Fruit fly (Drosophila melanogaster) whole organism, embryonic: ENCODE data around the gene scpr-B.

Source experiments
- CG10366 ChIP-seq: fragments of 200-800 bp; sonication (Bioruptor generic); IDR thresholded peaks from 2 replicates; pipeline ENCODE4 v1.3.6; 2022; ENCODE audit warnings: missing biosample characterization, missing genetic modification characterization
- CG10543 ChIP-seq: fragments of 200-800 bp; sonication (Bioruptor generic); optimal IDR thresholded peaks from 3 replicates; lab custom pipeline; 2017; ENCODE audit warnings: missing biosample characterization, mild to moderate bottlenecking, missing genetic modification characterization, moderate library complexity
- CG11085 ChIP-seq: fragments of 200-800 bp; sonication (Bioruptor generic); IDR thresholded peaks from 2 replicates; pipeline ENCODE4 v1.3.6; 2022; ENCODE audit warnings: missing biosample characterization, missing genetic modification characterization
- CG12942 ChIP-seq: fragments of 200-800 bp; sonication (Bioruptor generic); optimal IDR thresholded peaks from 3 replicates; lab custom pipeline; 2016; ENCODE audit warnings: missing biosample characterization, missing genetic modification characterization
- CG13894 ChIP-seq: fragments of 200-800 bp; sonication (Bioruptor generic); optimal IDR thresholded peaks from 3 replicates; lab custom pipeline; 2018; ENCODE audit warnings: missing biosample characterization, mild to moderate bottlenecking, missing genetic modification characterization, moderate library complexity
- CG17328 ChIP-seq: fragments of 200-800 bp; sonication (Bioruptor generic); IDR thresholded peaks from 2 replicates; pipeline ENCODE4 v1.3.6; 2022; ENCODE audit warnings: missing biosample characterization, missing genetic modification characterization
- CG2120 ChIP-seq: fragments of 200-800 bp; sonication (Bioruptor generic); optimal IDR thresholded peaks from 3 replicates; lab custom pipeline; 2016; ENCODE audit warnings: missing biosample characterization, missing genetic modification characterization
- CG4424 ChIP-seq: fragments of 200-800 bp; sonication (Bioruptor generic); optimal IDR thresholded peaks from 3 replicates; lab custom pipeline; 2016; ENCODE audit warnings: missing biosample characterization, missing genetic modification characterization
- CG4617 ChIP-seq: fragments of 200-800 bp; sonication (Bioruptor generic); optimal IDR thresholded peaks from 3 replicates; lab custom pipeline; 2016; ENCODE audit warnings: missing biosample characterization, missing genetic modification characterization, borderline replicate concordance
- CG4820 ChIP-seq: fragments of 200-800 bp; sonication (Bioruptor generic); optimal IDR thresholded peaks from 3 replicates; lab custom pipeline; 2016; ENCODE audit warnings: missing biosample characterization, missing genetic modification characterization
- CG8388 ChIP-seq: fragments of 200-800 bp; sonication (Bioruptor generic); optimal IDR thresholded peaks from 2 replicates; lab custom pipeline; 2019; ENCODE audit warnings: missing biosample characterization, mild to moderate bottlenecking, missing genetic modification characterization, moderate library complexity
- CG8924 ChIP-seq: fragments of 200-800 bp; optimal IDR thresholded peaks from 3 replicates; lab custom pipeline; 2019; ENCODE audit warnings: missing biosample characterization, mild to moderate bottlenecking, missing genetic modification characterization, moderate library complexity
- CG9817 ChIP-seq: fragments of 200-800 bp; sonication (Bioruptor generic); optimal IDR thresholded peaks from 2 replicates; lab custom pipeline; 2018; ENCODE audit warnings: missing biosample characterization, mild to moderate bottlenecking, missing genetic modification characterization, moderate library complexity
- Dip2 ChIP-seq: fragments of 200-800 bp; sonication (Bioruptor generic); IDR thresholded peaks from 2 replicates; pipeline ENCODE4 v1.3.6; 2022; ENCODE audit warnings: missing biosample characterization, missing genetic modification characterization
- Fer3 ChIP-seq: fragments of 200-800 bp; sonication (Bioruptor generic); optimal IDR thresholded peaks from 2 replicates; lab custom pipeline; 2018; ENCODE audit warnings: missing biosample characterization, mild to moderate bottlenecking, missing genetic modification characterization, moderate library complexity
- Hr39 ChIP-seq: fragments of >200 bp; optimal IDR thresholded peaks from 2 replicates; lab custom pipeline; 2017
- Hsf ChIP-seq: fragments of 200-800 bp; sonication (Bioruptor generic); optimal IDR thresholded peaks from 3 replicates; lab custom pipeline; 2016; ENCODE audit warnings: missing biosample characterization, missing genetic modification characterization
- Lim3 ChIP-seq: fragments of 200-800 bp; sonication (Bioruptor generic); IDR thresholded peaks from 2 replicates; pipeline ENCODE4 v1.3.6; 2022; ENCODE audit warnings: missing biosample characterization, missing genetic modification characterization
- MTF-1 ChIP-seq: fragments of 200-800 bp; sonication (Bioruptor generic); optimal IDR thresholded peaks from 2 replicates; lab custom pipeline; 2018; ENCODE audit warnings: missing biosample characterization, mild to moderate bottlenecking, missing genetic modification characterization, borderline replicate concordance
- NC2β ChIP-seq: fragments of 200-800 bp; sonication (Bioruptor generic); optimal IDR thresholded peaks from 2 replicates; lab custom pipeline; 2016; ENCODE audit warnings: missing biosample characterization, missing genetic modification characterization
- NfI ChIP-seq: fragments of 200-800 bp; sonication (Bioruptor generic); optimal IDR thresholded peaks from 3 replicates; lab custom pipeline; 2018; ENCODE audit warnings: missing biosample characterization, mild to moderate bottlenecking, missing genetic modification characterization, moderate library complexity
- Oaz ChIP-seq: fragments of 200-800 bp; sonication (Bioruptor generic); IDR thresholded peaks from 2 replicates; pipeline ENCODE4 v1.3.6; 2022; ENCODE audit warnings: missing biosample characterization, missing genetic modification characterization
- Scr ChIP-seq: fragments of 200-800 bp; sonication (Bioruptor generic); IDR thresholded peaks from 2 replicates; pipeline ENCODE4 v1.3.6; 2022; ENCODE audit warnings: missing biosample characterization, missing genetic modification characterization; ENCODE audit not compliant: partially characterized antibody
- Six4 ChIP-seq: fragments of 200-800 bp; sonication (Bioruptor generic); optimal IDR thresholded peaks from 2 replicates; lab custom pipeline; 2016; ENCODE audit warnings: missing biosample characterization, missing genetic modification characterization
- Stat92E ChIP-seq, 3 experiments: fragments of >200 bp in 2 of 3; fragments of 200-800 bp in 1 of 3; sonication (Bioruptor generic) in 1 of 3; optimal IDR thresholded peaks; 2 replicates each; lab custom pipeline; 2017 to 2019; ENCODE audit warnings: missing biosample characterization in 3 of 3, missing genetic modification characterization in 3 of 3, mild to moderate bottlenecking in 1 of 3, moderate library complexity in 1 of 3
- Vsx1 ChIP-seq: fragments of 200-800 bp; sonication (Bioruptor generic); optimal IDR thresholded peaks from 2 replicates; lab custom pipeline; 2017; ENCODE audit warnings: missing biosample characterization, mild to moderate bottlenecking, missing genetic modification characterization, missing genetic modification reagents
- bab2 ChIP-seq: fragments of 200-800 bp; sonication (Bioruptor generic); optimal IDR thresholded peaks from 2 replicates; lab custom pipeline; 2016; ENCODE audit warnings: missing biosample characterization, missing genetic modification characterization
- cas ChIP-seq: fragments of 200-800 bp; sonication (Bioruptor generic); IDR thresholded peaks from 2 replicates; pipeline ENCODE4 v1.3.6; 2022; ENCODE audit warnings: missing biosample characterization, missing genetic modification characterization
- dmrt11E ChIP-seq: fragments of 200-800 bp; sonication (Bioruptor generic); optimal IDR thresholded peaks from 3 replicates; lab custom pipeline; 2018; ENCODE audit warnings: missing biosample characterization, mild to moderate bottlenecking, missing genetic modification characterization, moderate library complexity
- fd102C ChIP-seq: fragments of 200-800 bp; sonication (Bioruptor generic); optimal IDR thresholded peaks from 2 replicates; lab custom pipeline; 2018; ENCODE audit warnings: missing biosample characterization, mild to moderate bottlenecking, missing genetic modification characterization, moderate library complexity
- hb ChIP-seq: fragments of 200-800 bp; sonication (Bioruptor generic); IDR thresholded peaks from 3 replicates; pipeline ENCODE4 v1.3.6; 2022; ENCODE audit warnings: missing biosample characterization, missing genetic modification characterization; ENCODE audit not compliant: partially characterized antibody
- ind ChIP-seq: fragments of 200-800 bp; sonication (Bioruptor generic); optimal IDR thresholded peaks from 3 replicates; lab custom pipeline; 2016; ENCODE audit warnings: missing biosample characterization, missing genetic modification characterization
- lola ChIP-seq, 3 experiments: fragments of >200 bp in 2 of 3; fragments of 200-800 bp in 1 of 3; sonication (Bioruptor generic) in 1 of 3; optimal IDR thresholded peaks; 2 replicates each; lab custom pipeline; 2017 to 2019; ENCODE audit warnings: missing biosample characterization in 3 of 3, missing genetic modification characterization in 3 of 3, mild to moderate bottlenecking in 1 of 3, moderate library complexity in 1 of 3
- luna ChIP-seq: fragments of 200-800 bp; sonication (Bioruptor generic); optimal IDR thresholded peaks from 2 replicates; lab custom pipeline; 2016; ENCODE audit warnings: missing biosample characterization, missing genetic modification characterization
- nerfin-1 ChIP-seq: fragments of 200-800 bp; sonication (Bioruptor generic); optimal IDR thresholded peaks from 3 replicates; lab custom pipeline; 2019; ENCODE audit warnings: missing biosample characterization, mild to moderate bottlenecking, missing genetic modification characterization, moderate library complexity
- odd ChIP-seq: fragments of 200-800 bp; sonication (Bioruptor generic); optimal IDR thresholded peaks from 2 replicates; lab custom pipeline; 2017; ENCODE audit warnings: missing biosample characterization, mild to moderate bottlenecking, missing genetic modification characterization
- peb ChIP-seq: fragments of 200-800 bp; sonication (Bioruptor generic); IDR thresholded peaks from 2 replicates; pipeline ENCODE4 v1.3.6; 2022; ENCODE audit warnings: missing biosample characterization, missing genetic modification characterization
- phol ChIP-seq: fragments of 200-800 bp; sonication (Bioruptor generic); optimal IDR thresholded peaks from 3 replicates; lab custom pipeline; 2018; ENCODE audit warnings: missing biosample characterization, mild to moderate bottlenecking, missing genetic modification characterization, moderate library complexity
- tll ChIP-seq, 2 experiments: fragments of 200-800 bp in 1 of 2; fragments of >200 bp in 1 of 2; sonication (Bioruptor generic) in 1 of 2; optimal IDR thresholded peaks; 2 replicates each; lab custom pipeline; 2017 to 2019; ENCODE audit warnings: missing biosample characterization in 2 of 2, missing genetic modification characterization in 2 of 2, mild to moderate bottlenecking in 1 of 2, moderate library complexity in 1 of 2
- tna ChIP-seq: fragments of 200-800 bp; sonication (Bioruptor generic); IDR thresholded peaks from 2 replicates; pipeline ENCODE4 v1.3.6; 2022; ENCODE audit warnings: missing biosample characterization, missing genetic modification characterization; ENCODE audit not compliant: partially characterized antibody
- trem ChIP-seq: fragments of 200-800 bp; optimal IDR thresholded peaks from 3 replicates; lab custom pipeline; 2019; ENCODE audit warnings: missing biosample characterization, mild to moderate bottlenecking, missing genetic modification characterization, moderate library complexity
- zfh1 ChIP-seq: fragments of 200-800 bp; sonication (Bioruptor generic); IDR thresholded peaks from 3 replicates; pipeline ENCODE4 v1.3.6; 2022; ENCODE audit warnings: missing biosample characterization, missing genetic modification characterization

scpr-B gene

DNA sequence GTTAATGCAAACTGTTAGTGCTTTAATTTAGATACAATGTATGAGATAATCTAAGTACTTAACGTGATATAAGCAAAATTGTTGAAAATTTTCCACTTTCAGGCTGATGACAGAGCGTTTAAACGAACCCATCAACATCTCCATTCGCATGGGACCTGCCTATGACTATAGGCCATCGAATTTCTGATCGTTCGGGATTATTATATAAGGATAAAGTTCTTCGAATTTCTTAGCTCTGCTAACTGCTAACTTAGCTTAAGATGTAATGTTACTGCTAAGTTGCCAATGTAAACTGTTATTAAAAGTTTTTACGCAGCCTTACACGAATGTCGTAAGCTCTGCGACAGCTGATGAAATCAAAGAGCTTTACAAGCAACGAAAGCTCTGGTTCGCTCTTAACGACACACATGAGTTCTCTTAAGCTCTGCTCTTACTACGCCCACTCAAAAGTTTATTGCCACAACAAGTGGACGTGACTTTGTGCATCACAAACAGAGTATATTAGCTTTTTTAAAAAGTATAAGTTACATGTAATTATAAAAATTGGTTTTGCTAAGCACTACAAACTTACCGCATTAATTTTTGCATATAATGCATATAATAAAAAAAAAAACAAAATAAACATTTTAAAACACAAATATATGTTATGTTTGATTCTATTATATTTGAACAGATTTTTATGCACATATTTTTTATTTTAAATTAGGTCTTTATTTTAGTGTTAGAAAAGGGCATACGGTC is 44.0 kb downstream of the scpr-B start (continued):
- TF ChIP-seq Fer3 (tag; lab: Kevin White, UChicago): peak; percentile 98
- peak; percentile 98 for TF ChIP-seq CG8388 (GFP tag; lab: Kevin White, UChicago)
- TF ChIP-seq Oaz (GFP tag; lab: Robert Waterston, UW): peak; percentile 97
- peak; percentile 95 for TF ChIP-seq CG8924 (tag; lab: Kevin White, UChicago)
- peak in 1 of 2 experiments; percentile 81 for TF ChIP-seq tll (GFP tag; optimal IDR thresholded peaks at IDR 0.05; lab: Kevin White, UChicago)
- TF ChIP-seq NC2β (GFP tag; lab: Kevin White, UChicago): peak; percentile 55
- TF ChIP-seq zfh1 (GFP tag; lab: Robert Waterston, UW): peak; percentile 97
- TF ChIP-seq Scr (GFP tag; lab: Robert Waterston, UW): no peak
- TF ChIP-seq CG17328 (GFP tag; lab: Robert Waterston, UW): peak; percentile 95
- peak; percentile 96 for TF ChIP-seq Vsx1
- TF ChIP-seq Six4: peak; percentile 98
- TF ChIP-seq Hr39 (lab: Kevin White, UChicago): no peak
- TF ChIP-seq CG4617: peak; percentile 86
- peak; percentile 99 for TF ChIP-seq phol (tag; lab: Kevin White, UChicago)
- TF ChIP-seq peb (GFP tag; lab: Robert Waterston, UW): peak; percentile 97
- no peak for TF ChIP-seq fd102C (GFP tag; lab: Kevin White, UChicago)
- peak; percentile 97 for TF ChIP-seq Hsf (GFP tag; lab: Kevin White, UChicago)
- peak; percentile 90 for TF ChIP-seq dmrt11E (tag; lab: Kevin White, UChicago)
- peak; percentile 97 for TF ChIP-seq CG10543 (GFP tag; lab: Kevin White, UChicago)
- peak; percentile 86 for TF ChIP-seq trem
- TF ChIP-seq CG9817 (tag; lab: Kevin White, UChicago): peak; percentile 98
- TF ChIP-seq Stat92E (GFP tag; optimal IDR thresholded peaks at IDR 0.05; lab: Kevin White, UChicago): peak in 1 of 3 experiments; percentile 99
- TF ChIP-seq CG4820: peak; percentile 97
- TF ChIP-seq bab2 (GFP tag; lab: Kevin White, UChicago): peak; percentile 98
- TF ChIP-seq CG10366 (GFP tag; lab: Robert Waterston, UW): peak; percentile 97
- no peak for TF ChIP-seq hb
- TF ChIP-seq CG11085 (GFP tag; lab: Robert Waterston, UW): peak; percentile 96
- TF ChIP-seq tna (GFP tag; lab: Robert Waterston, UW): no peak
- TF ChIP-seq ind (GFP tag; lab: Kevin White, UChicago): peak; percentile 98
- TF ChIP-seq CG13894 (tag; lab: Kevin White, UChicago): peak; percentile 98
- TF ChIP-seq NfI (GFP tag; lab: Kevin White, UChicago): peak; percentile 98
- TF ChIP-seq luna (GFP tag; lab: Kevin White, UChicago): peak; percentile 52
- TF ChIP-seq MTF-1 (GFP tag; lab: Kevin White, UChicago): peak; percentile 84
- peak; percentile 95 for TF ChIP-seq CG12942 (GFP tag; lab: Kevin White, UChicago)
- peak in 1 of 3 experiments; percentile 97 for TF ChIP-seq lola (GFP tag; optimal IDR thresholded peaks at IDR 0.05; lab: Kevin White, UChicago)
- TF ChIP-seq odd: peak; percentile 98
- TF ChIP-seq nerfin-1 (tag; lab: Kevin White, UChicago): peak; percentile 99
- TF ChIP-seq Dip2 (GFP tag; lab: Robert Waterston, UW): peak; percentile 80
- peak; percentile 94 for TF ChIP-seq cas (GFP tag; lab: Robert Waterston, UW)
- peak; percentile 96 for TF ChIP-seq Lim3 (GFP tag; lab: Robert Waterston, UW)
- TF ChIP-seq CG2120: peak; percentile 98
- peak; percentile 98 for TF ChIP-seq CG4424 (GFP tag; lab: Kevin White, UChicago)
